Worm (Caenorhabditis elegans) whole organism, L3 larva: ENCODE data around the gene rsp-3.

ENCODE experiments used
- ceh-28 ChIP-seq: fragments of 150-350 bp; optimal IDR thresholded peaks from 2 replicates; lab custom pipeline; 2014; ENCODE audit warnings: missing biosample characterization, missing genetic modification reagents, missing genetic modification characterization
- elt-3 ChIP-seq, 3 experiments: fragments of 150-350 bp in 1 of 3; sonication (generic microtip) in 2 of 3; optimal IDR thresholded peaks; 2 replicates in 2 of 3; 4 replicates in 1 of 3; lab custom pipeline; 2014 to 2017; ENCODE audit warnings: missing biosample characterization in 3 of 3, missing genetic modification characterization in 3 of 3
- jun-1 ChIP-seq: fragments of 150-350 bp; optimal IDR thresholded peaks from 2 replicates; lab custom pipeline; 2014; ENCODE audit warnings: missing biosample characterization, missing genetic modification reagents, missing genetic modification characterization
- lin-39 ChIP-seq: fragments of 150-350 bp; optimal IDR thresholded peaks from 2 replicates; lab custom pipeline; 2018; ENCODE audit warnings: missing biosample characterization, missing genetic modification reagents, missing genetic modification characterization
- pha-4 ChIP-seq: fragments of 150-350 bp; optimal IDR thresholded peaks from 2 replicates; lab custom pipeline; 2014; ENCODE audit warnings: missing biosample characterization, missing genetic modification reagents, missing genetic modification characterization
- pqm-1 ChIP-seq: fragments of 150-350 bp; optimal IDR thresholded peaks from 2 replicates; lab custom pipeline; 2017; ENCODE audit warnings: missing biosample characterization, missing genetic modification characterization, inconsistent platforms
- sea-2 ChIP-seq: fragments of 150-350 bp; sonication (generic microtip); optimal IDR thresholded peaks from 4 replicates; lab custom pipeline; 2014; ENCODE audit warnings: missing biosample characterization, missing genetic modification reagents, missing genetic modification characterization
- unc-62 ChIP-seq: fragments of 150-350 bp; sonication (generic microtip); optimal IDR thresholded peaks from 4 replicates; lab custom pipeline; 2014; ENCODE audit warnings: missing biosample characterization, missing genetic modification reagents, missing genetic modification characterization

- TF ChIP-seq jun-1 (tag; lab: Kevin White, UChicago) (no peak), elt-3 (tag; optimal IDR thresholded peaks at IDR 0.05; lab: Kevin White, UChicago) (no peak), ceh-28 (tag; lab: Kevin White, UChicago) (no peak), pha-4 (no peak), pqm-1 (tag; lab: Kevin White, UChicago) (no peak), lin-39 (tag; lab: Kevin White, UChicago) (no peak), sea-2 (GFP tag; lab: Kevin White, UChicago) (no peak), unc-62 (GFP tag; lab: Kevin White, UChicago) (no peak)
Observed at ce11 chrIII:12652609-12653008, 35.1 kb downstream of the rsp-3 start.
